Fruit fly (Drosophila melanogaster) whole organism, wandering third instar larva: ENCODE data around the gene Andorra.

Source experiments
- Abd-B ChIP-seq: fragments of >200 bp; optimal IDR thresholded peaks from 2 replicates; lab custom pipeline; 2017; ENCODE audit warnings: missing biosample characterization, missing genetic modification characterization
- Dfd ChIP-seq: fragments of >200 bp; optimal IDR thresholded peaks from 2 replicates; lab custom pipeline; 2017; ENCODE audit warnings: missing biosample characterization, missing genetic modification characterization
- Hnf4 ChIP-seq: fragments of 200-800 bp; sonication (Bioruptor generic); optimal IDR thresholded peaks from 2 replicates; lab custom pipeline; 2016; ENCODE audit warnings: missing biosample characterization, mild to moderate bottlenecking, missing genetic modification characterization
- Hr78 ChIP-seq: fragments of >200 bp; optimal IDR thresholded peaks from 2 replicates; lab custom pipeline; 2017; ENCODE audit warnings: missing biosample characterization, missing genetic modification characterization
- Mio ChIP-seq: sonication (Bioruptor generic); optimal IDR thresholded peaks from 2 replicates; lab custom pipeline; 2016; ENCODE audit warnings: missing biosample characterization, missing genetic modification characterization
- OdsH ChIP-seq: fragments of 200-800 bp; sonication (Bioruptor generic); optimal IDR thresholded peaks from 2 replicates; lab custom pipeline; 2016; ENCODE audit warnings: missing biosample characterization, mild to moderate bottlenecking, missing genetic modification characterization
- Rel ChIP-seq, 2 experiments: fragments of 200-800 bp; sonication (Bioruptor generic) in 1 of 2; optimal IDR thresholded peaks; 2 replicates in 1 of 2; 3 replicates in 1 of 2; lab custom pipeline; 2016 to 2019; ENCODE audit warnings: mild to moderate bottlenecking in 2 of 2, missing biosample characterization in 2 of 2, missing genetic modification characterization in 2 of 2, moderate library complexity in 1 of 2
- Sp1 ChIP-seq: fragments of 200-800 bp; sonication (Bioruptor generic); optimal IDR thresholded peaks from 3 replicates; lab custom pipeline; 2019; ENCODE audit warnings: missing biosample characterization, mild to moderate bottlenecking, missing genetic modification characterization, moderate library complexity
- br ChIP-seq: fragments of 200-800 bp; sonication (Bioruptor generic); optimal IDR thresholded peaks from 2 replicates; lab custom pipeline; 2016; ENCODE audit warnings: missing biosample characterization, missing genetic modification characterization
- dl ChIP-seq, 2 experiments: fragments of 175-275, 200-275 bp in 1 of 2; fragments of 200-275 bp in 1 of 2; sonication (Bioruptor generic); optimal IDR thresholded peaks; lab custom pipeline; 2018; ENCODE audit warnings: mild to moderate bottlenecking in 2 of 2, missing biosample characterization in 2 of 2, missing genetic modification characterization in 2 of 2, moderate library complexity in 2 of 2; ENCODE audit not compliant: partially characterized antibody in 2 of 2, insufficient read depth in 1 of 2
- dmrt93B ChIP-seq: fragments of 200-800 bp; sonication (Bioruptor generic); optimal IDR thresholded peaks from 2 replicates; lab custom pipeline; 2018; ENCODE audit warnings: missing biosample characterization, mild to moderate bottlenecking, missing genetic modification characterization
- pan ChIP-seq: fragments of >200 bp; optimal IDR thresholded peaks from 2 replicates; lab custom pipeline; 2017
- usp ChIP-seq: fragments of >200 bp; optimal IDR thresholded peaks from 2 replicates; lab custom pipeline; 2017; ENCODE audit warnings: missing biosample characterization, missing genetic modification characterization

DNA sequence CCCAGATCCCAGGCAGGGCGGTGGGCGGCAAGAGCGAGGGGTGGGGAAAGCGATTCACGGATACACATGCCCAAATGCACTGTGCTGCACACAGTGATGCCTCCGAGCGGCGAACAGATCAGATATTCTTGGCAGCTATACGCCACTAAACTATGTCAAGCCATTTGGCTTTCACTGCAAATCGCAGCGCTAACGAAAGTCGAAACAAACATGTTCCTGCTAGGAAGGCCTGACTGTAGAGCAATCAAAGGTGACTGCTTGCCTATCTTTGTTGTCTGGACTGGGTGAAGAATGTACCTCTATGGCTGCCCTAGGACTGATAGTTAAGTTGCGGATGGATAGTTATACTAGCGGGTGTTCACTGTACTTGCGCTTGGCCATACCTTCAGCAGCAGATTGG is 43.2 kb downstream of the Andorra start:
- no peak for TF ChIP-seq dmrt93B (GFP tag; lab: Kevin White, UChicago)
- no peak for TF ChIP-seq Rel (GFP tag; optimal IDR thresholded peaks at IDR 0.05; lab: Kevin White, UChicago)
- TF ChIP-seq Rel (tag; optimal IDR thresholded peaks at IDR 0.05; lab: Kevin White, UChicago) = no peak
- no peak for TF ChIP-seq dl (GFP tag; optimal IDR thresholded peaks at IDR 0.05; lab: Kevin White, UChicago; ENCODE audit: insufficient read depth in 1 of 2, partially characterized antibody in 2 of 2)
- no peak for TF ChIP-seq Mio (GFP tag; lab: Kevin White, UChicago)
- TF ChIP-seq Sp1 (GFP tag; lab: Kevin White, UChicago) = no peak
- no peak for TF ChIP-seq Abd-B
- no peak for TF ChIP-seq pan (lab: Kevin White, UChicago)
- TF ChIP-seq OdsH (GFP tag; lab: Kevin White, UChicago) = no peak
- no peak for TF ChIP-seq Dfd (GFP tag; lab: Kevin White, UChicago)
- no peak for TF ChIP-seq Hr78
- no peak for TF ChIP-seq usp (GFP tag; lab: Kevin White, UChicago)
- TF ChIP-seq br = no peak
- TF ChIP-seq Hnf4 (GFP tag; lab: Kevin White, UChicago) = no peak
